Worm (Caenorhabditis elegans) whole organism, L1 larva: Measurements from ENCODE around the gene cdd-2.

ENCODE experiments used
- C34B4.2 ChIP-seq: sonication (generic microtip); optimal IDR thresholded peaks from 2 replicates; lab custom pipeline; 2017; ENCODE audit warnings: mild to moderate bottlenecking, missing genetic modification characterization, missing compliant biosample characterization
- aly-2 ChIP-seq: fragments of 150-350 bp; optimal IDR thresholded peaks from 2 replicates; lab custom pipeline; 2014; ENCODE audit warnings: missing biosample characterization, missing genetic modification characterization
- ama-1 ChIP-seq: fragments of 150-350 bp; optimal IDR thresholded peaks from 2 replicates; lab custom pipeline; 2014
- blmp-1 ChIP-seq: fragments of 150-350 bp; optimal IDR thresholded peaks from 2 replicates; lab custom pipeline; 2014; ENCODE audit warnings: missing biosample characterization, missing genetic modification characterization
- ceh-8 ChIP-seq: fragments of 200-800 bp; sonication (Bioruptor generic); optimal IDR thresholded peaks from 2 replicates; lab custom pipeline; 2018; ENCODE audit warnings: mild to moderate bottlenecking, missing genetic modification characterization, moderate library complexity, missing compliant biosample characterization
- ceh-90 ChIP-seq: sonication (generic microtip); optimal IDR thresholded peaks from 2 replicates; lab custom pipeline; 2016; ENCODE audit warnings: missing genetic modification characterization, missing compliant biosample characterization
- dsc-1 ChIP-seq: sonication (generic microtip); optimal IDR thresholded peaks from 2 replicates; lab custom pipeline; 2016; ENCODE audit warnings: mild to moderate bottlenecking, missing genetic modification characterization, missing compliant biosample characterization
- efl-1 ChIP-seq, 4 experiments: fragments of 150-350 bp; optimal IDR thresholded peaks in 3 of 4; peaks in 1 of 4; 1 replicate in 1 of 4; 2 replicates in 3 of 4; lab custom pipeline; 2014; ENCODE audit warnings: missing biosample characterization in 2 of 4, missing genetic modification characterization in 2 of 4, missing genetic modification reagents in 2 of 4
- egl-13 ChIP-seq: sonication (generic microtip); optimal IDR thresholded peaks from 2 replicates; lab custom pipeline; 2016; ENCODE audit warnings: missing genotype, missing genetic modification reagents, missing genetic modification characterization, missing compliant biosample characterization
- elt-2 ChIP-seq: sonication (generic microtip); optimal IDR thresholded peaks from 2 replicates; lab custom pipeline; 2016; ENCODE audit warnings: missing genetic modification characterization, mild to moderate bottlenecking, inconsistent platforms, missing compliant biosample characterization, missing genetic modification reagents
- fkh-4 ChIP-seq: sonication (generic microtip); optimal IDR thresholded peaks from 2 replicates; lab custom pipeline; 2016; ENCODE audit warnings: missing compliant biosample characterization, missing genetic modification characterization, borderline replicate concordance
- fos-1 ChIP-seq: fragments of 150-350 bp; optimal IDR thresholded peaks from 2 replicates; lab custom pipeline; 2014; ENCODE audit warnings: missing biosample characterization, missing genetic modification characterization
- grh-1 ChIP-seq: fragments of 200-800 bp; sonication (Bioruptor generic); IDR thresholded peaks from 2 replicates; pipeline ENCODE4 v1.3.6; 2022; ENCODE audit warnings: missing genetic modification reagents, missing genetic modification characterization, missing compliant biosample characterization
- hlh-17 ChIP-seq: fragments of 200-800 bp; sonication (Bioruptor generic); optimal IDR thresholded peaks from 2 replicates; lab custom pipeline; 2018; ENCODE audit warnings: missing genetic modification characterization, mild to moderate bottlenecking, missing compliant biosample characterization, moderate library complexity, borderline replicate concordance
- hpl-2 ChIP-seq: fragments of 150-350 bp; optimal IDR thresholded peaks from 2 replicates; lab custom pipeline; 2014; ENCODE audit warnings: missing biosample characterization, missing genetic modification reagents, missing genetic modification characterization
- irx-1 ChIP-seq: sonication (generic microtip); optimal IDR thresholded peaks from 2 replicates; lab custom pipeline; 2016; ENCODE audit warnings: missing genetic modification characterization, missing compliant biosample characterization
- jun-1 ChIP-seq: fragments of 150-350 bp; optimal IDR thresholded peaks from 2 replicates; lab custom pipeline; 2014; ENCODE audit warnings: missing biosample characterization, missing genetic modification reagents, missing genetic modification characterization
- lin-13 ChIP-seq: fragments of 150-350 bp; optimal IDR thresholded peaks from 2 replicates; lab custom pipeline; 2014; ENCODE audit warnings: missing biosample characterization, missing genetic modification reagents, missing genetic modification characterization
- lin-14 ChIP-seq: fragments of 200-800 bp; sonication (Bioruptor generic); optimal IDR thresholded peaks from 2 replicates; lab custom pipeline; 2018; ENCODE audit warnings: mild to moderate bottlenecking, missing genetic modification characterization, moderate library complexity, missing compliant biosample characterization
- lin-39 ChIP-seq: fragments of 150-350 bp; optimal IDR thresholded peaks from 2 replicates; lab custom pipeline; 2014; ENCODE audit warnings: missing biosample characterization, missing genetic modification reagents, missing genetic modification characterization
- lir-3 ChIP-seq: sonication (generic microtip); optimal IDR thresholded peaks from 2 replicates; lab custom pipeline; 2016; ENCODE audit warnings: mild to moderate bottlenecking, missing genetic modification characterization, moderate library complexity, missing compliant biosample characterization; ENCODE audit not compliant: poor library complexity
- mdl-1 ChIP-seq, 2 experiments: fragments of 150-350 bp; optimal IDR thresholded peaks; 2 replicates each; lab custom pipeline; 2014 to 2017; ENCODE audit warnings: missing biosample characterization in 2 of 2, missing genetic modification characterization in 2 of 2, inconsistent platforms in 1 of 2
- mep-1 ChIP-seq: fragments of 150-350 bp; optimal IDR thresholded peaks from 2 replicates; lab custom pipeline; 2014; ENCODE audit warnings: missing biosample characterization, missing genetic modification characterization
- nhr-11 ChIP-seq: fragments of 150-350 bp; optimal IDR thresholded peaks from 2 replicates; lab custom pipeline; 2014; ENCODE audit warnings: missing biosample characterization, missing genetic modification characterization
- nhr-20 ChIP-seq: sonication (generic microtip); optimal IDR thresholded peaks from 2 replicates; lab custom pipeline; 2016; ENCODE audit warnings: mild to moderate bottlenecking, missing genetic modification characterization, missing compliant biosample characterization
- nhr-28 ChIP-seq: fragments of 150-350 bp; optimal IDR thresholded peaks from 2 replicates; lab custom pipeline; 2014; ENCODE audit warnings: missing biosample characterization, missing genetic modification characterization
- nhr-71 ChIP-seq: sonication (generic microtip); optimal IDR thresholded peaks from 2 replicates; lab custom pipeline; 2016; ENCODE audit warnings: mild to moderate bottlenecking, missing genetic modification characterization, moderate library complexity, missing compliant biosample characterization
- nhr-85 ChIP-seq: sonication (generic microtip); peaks from one replicate; lab custom pipeline; 2016; ENCODE audit warnings: missing genetic modification characterization, inconsistent platforms, missing compliant biosample characterization
- rnt-1 ChIP-seq: sonication (generic microtip); optimal IDR thresholded peaks from 2 replicates; lab custom pipeline; 2016; ENCODE audit warnings: mild to moderate bottlenecking, missing genetic modification characterization, moderate library complexity, missing compliant biosample characterization
- skn-1 ChIP-seq: fragments of 150-350 bp; optimal IDR thresholded peaks from 2 replicates; lab custom pipeline; 2014; ENCODE audit warnings: missing biosample characterization, missing genetic modification characterization
- snpc-4 ChIP-seq: fragments of 150-350 bp; optimal IDR thresholded peaks from 2 replicates; lab custom pipeline; 2014; ENCODE audit warnings: missing biosample characterization, missing genetic modification characterization
- snu-23 ChIP-seq: sonication (generic microtip); optimal IDR thresholded peaks from 2 replicates; lab custom pipeline; 2016; ENCODE audit warnings: missing genetic modification characterization, missing compliant biosample characterization
- sox-4 ChIP-seq: sonication (generic microtip); optimal IDR thresholded peaks from 2 replicates; lab custom pipeline; 2016; ENCODE audit warnings: missing genetic modification characterization, missing compliant biosample characterization
- sptf-1 ChIP-seq: fragments of 150-350 bp; optimal IDR thresholded peaks from 2 replicates; lab custom pipeline; 2014; ENCODE audit warnings: missing biosample characterization, missing genetic modification characterization
- swsn-7 ChIP-seq: sonication (generic microtip); optimal IDR thresholded peaks from 2 replicates; lab custom pipeline; 2016; ENCODE audit warnings: missing genetic modification characterization, missing compliant biosample characterization
- tbx-2 ChIP-seq: sonication (generic microtip); optimal IDR thresholded peaks from 2 replicates; lab custom pipeline; 2016; ENCODE audit warnings: missing genetic modification characterization, missing compliant biosample characterization
- unc-130 ChIP-seq: fragments of 150-350 bp; optimal IDR thresholded peaks from 2 replicates; lab custom pipeline; 2017; ENCODE audit warnings: missing biosample characterization, missing genetic modification characterization, inconsistent platforms
- unc-62 ChIP-seq: fragments of 150-350 bp; optimal IDR thresholded peaks from 2 replicates; lab custom pipeline; 2014; ENCODE audit warnings: missing biosample characterization, missing genetic modification reagents, missing genetic modification characterization
- unc-98 ChIP-seq: fragments of 200-800 bp; sonication (Bioruptor generic); IDR thresholded peaks from 2 replicates; pipeline ENCODE4 v1.3.6; 2022; ENCODE audit warnings: missing genetic modification characterization, missing compliant biosample characterization
- xbp-1 ChIP-seq: sonication (generic microtip); optimal IDR thresholded peaks from 2 replicates; lab custom pipeline; 2016; ENCODE audit warnings: missing genetic modification characterization, missing compliant biosample characterization
- zag-1 ChIP-seq: fragments of 150-350 bp; optimal IDR thresholded peaks from 2 replicates; lab custom pipeline; 2014; ENCODE audit warnings: missing biosample characterization, missing genetic modification characterization

The cdd-2 gene

ce11 chrIV:7503322-7503721, 44.4 kb downstream of the cdd-2 start, which contains the start of gene glt-6:
TSS of gene glt-6 (plus strand) at chrIV:7503622.
- no peak for TF ChIP-seq mep-1 (tag; lab: Kevin White, UChicago)
- no peak for TF ChIP-seq nhr-85 (tag; lab: Kevin White, UChicago)
- no peak for TF ChIP-seq C34B4.2 (tag; lab: Kevin White, UChicago)
- TF ChIP-seq dsc-1 (tag; lab: Kevin White, UChicago), result no peak
- TF ChIP-seq xbp-1, result no peak
- no peak for TF ChIP-seq tbx-2
- TF ChIP-seq swsn-7 (tag; lab: Kevin White, UChicago), result no peak
- TF ChIP-seq hlh-17 (GFP tag; lab: Kevin White, UChicago), result no peak
- TF ChIP-seq rnt-1 (tag; lab: Kevin White, UChicago), result no peak
- no peak for TF ChIP-seq sox-4 (tag; lab: Kevin White, UChicago)

ce11 chrIV:7501337-7501736, 46.4 kb downstream of the cdd-2 start, which contains the start of gene F55G1.15:
TSS of gene F55G1.15 (minus strand) at chrIV:7501437.
- TF ChIP-seq snpc-4 (tag; lab: Kevin White, UChicago) (no peak), elt-2 (tag; lab: Kevin White, UChicago) (peak; percentile 21)

- TF ChIP-seq efl-1 (optimal IDR thresholded peaks at IDR 0.05; lab: Kevin White, UChicago) (no peak), efl-1 (GFP tag; optimal IDR thresholded peaks at IDR 0.05 in 1 of 2; lab: Kevin White, UChicago) (peak in 1 of 2 experiments; percentile 82), skn-1 (tag; lab: Kevin White, UChicago) (no peak)
Measured at ce11 chrIV:7500924-7501323, 46.8 kb downstream of the cdd-2 start.

- TF ChIP-seq blmp-1 (tag; lab: Kevin White, UChicago), result no peak
- TF ChIP-seq snpc-4 (tag; lab: Kevin White, UChicago), result peak; percentile 84
- no peak for TF ChIP-seq unc-130 (tag; lab: Kevin White, UChicago)
- TF ChIP-seq mdl-1 (tag; optimal IDR thresholded peaks at IDR 0.05; lab: Kevin White, UChicago), result no peak
- no peak for TF ChIP-seq nhr-71
- no peak for TF ChIP-seq lin-13 (GFP tag; lab: Kevin White, UChicago)
- TF ChIP-seq hpl-2, result no peak
- TF ChIP-seq fkh-4, result no peak
- TF ChIP-seq dsc-1 (tag; lab: Kevin White, UChicago), result no peak
- no peak for TF ChIP-seq jun-1
- no peak for TF ChIP-seq aly-2 (tag; lab: Kevin White, UChicago)
- TF ChIP-seq efl-1 (optimal IDR thresholded peaks at IDR 0.05; lab: Kevin White, UChicago), result no peak
- TF ChIP-seq efl-1 (GFP tag; optimal IDR thresholded peaks at IDR 0.05 in 1 of 2; lab: Kevin White, UChicago), result peak in 1 of 2 experiments; percentile 61
Measured at ce11 chrIV:7499302-7499701, 48.4 kb downstream of the cdd-2 start.

ce11 chrIV:7497750-7498149, 49.9 kb downstream of the cdd-2 start, which contains the start of gene egas-4:
TSS of gene egas-4 (minus strand) at chrIV:7497850.
- no peak for TF ChIP-seq snu-23 (GFP tag; lab: Kevin White, UChicago)
- no peak for TF ChIP-seq fos-1 (tag; lab: Kevin White, UChicago)
- no peak for TF ChIP-seq unc-98
- no peak for TF ChIP-seq unc-62
- no peak for TF ChIP-seq lin-39
- no peak for TF ChIP-seq ama-1 (lab: Kevin White, UChicago)
- no peak for TF ChIP-seq nhr-20 (tag; lab: Kevin White, UChicago)
- no peak for TF ChIP-seq sptf-1 (tag; lab: Kevin White, UChicago)
- TF ChIP-seq ceh-8 (GFP tag; lab: Kevin White, UChicago), result no peak

- no peak for TF ChIP-seq zag-1
- peak; percentile 4 for TF ChIP-seq nhr-20 (tag; lab: Kevin White, UChicago)
- no peak for TF ChIP-seq irx-1 (tag; lab: Kevin White, UChicago)
- TF ChIP-seq nhr-11, result no peak
- no peak for TF ChIP-seq egl-13
- TF ChIP-seq grh-1 (GFP tag; lab: Robert Waterston, UW), result no peak
- peak; percentile 28 for TF ChIP-seq elt-2 (tag; lab: Kevin White, UChicago)
- no peak for TF ChIP-seq unc-98
- TF ChIP-seq nhr-28, result no peak
- no peak for TF ChIP-seq lir-3 (tag; lab: Kevin White, UChicago)
- no peak for TF ChIP-seq ceh-90 (tag; lab: Kevin White, UChicago)
- TF ChIP-seq lin-14 (GFP tag; lab: Kevin White, UChicago), result no peak
- TF ChIP-seq, all 84 proteins: peak for 2
Measured at ce11 chrIV:7497205-7497604, 50.5 kb downstream of the cdd-2 start.
